Fruit fly (Drosophila melanogaster) whole organism, embryonic: Measurements from ENCODE around the gene CG32187.

Experiments used
- CG11093 ChIP-seq: fragments of 200-800 bp; sonication (Bioruptor generic); IDR thresholded peaks from 3 replicates; pipeline ENCODE4 v1.3.6; 2022; ENCODE audit warnings: missing biosample characterization, missing genetic modification characterization
- CG12071 ChIP-seq: fragments of 200-800 bp; sonication (Bioruptor generic); optimal IDR thresholded peaks from 3 replicates; lab custom pipeline; 2018; ENCODE audit warnings: missing biosample characterization, mild to moderate bottlenecking, missing genetic modification characterization
- CG12659 ChIP-seq: fragments of 200-800 bp; sonication (Bioruptor generic); optimal IDR thresholded peaks from 3 replicates; lab custom pipeline; 2017; ENCODE audit warnings: mild to moderate bottlenecking, missing biosample characterization, missing genetic modification reagents, missing genetic modification characterization
- CG13296 ChIP-seq: fragments of 200-800 bp; sonication (Bioruptor generic); optimal IDR thresholded peaks from 3 replicates; lab custom pipeline; 2018; ENCODE audit warnings: missing biosample characterization, mild to moderate bottlenecking, missing genetic modification characterization
- CG13894 ChIP-seq: fragments of 200-800 bp; sonication (Bioruptor generic); optimal IDR thresholded peaks from 3 replicates; lab custom pipeline; 2018; ENCODE audit warnings: missing biosample characterization, mild to moderate bottlenecking, missing genetic modification characterization, moderate library complexity
- CG14014 ChIP-seq: fragments of 200-800 bp; sonication (Bioruptor generic); IDR thresholded peaks from 2 replicates; pipeline ENCODE4 v1.3.6; 2022; ENCODE audit warnings: missing biosample characterization, missing genetic modification characterization
- CG14860 ChIP-seq: fragments of 200-800 bp; sonication (Bioruptor generic); IDR thresholded peaks from 3 replicates; pipeline ENCODE4 v1.3.6; 2022; ENCODE audit warnings: missing biosample characterization, missing genetic modification characterization; ENCODE audit not compliant: partially characterized antibody
- CG15011 ChIP-seq: fragments of 200-800 bp; sonication (Bioruptor generic); optimal IDR thresholded peaks from 3 replicates; lab custom pipeline; 2018; ENCODE audit warnings: missing biosample characterization, mild to moderate bottlenecking, missing genetic modification characterization
- CG18764 ChIP-seq: fragments of 200-800 bp; sonication (Bioruptor generic); optimal IDR thresholded peaks from 3 replicates; lab custom pipeline; 2016; ENCODE audit warnings: missing biosample characterization, missing genetic modification characterization
- CG2712 ChIP-seq: fragments of 200-800 bp; optimal IDR thresholded peaks from 3 replicates; lab custom pipeline; 2019; ENCODE audit warnings: missing biosample characterization, mild to moderate bottlenecking, missing genetic modification characterization, moderate library complexity
- CG3281 ChIP-seq: fragments of 200-800 bp; sonication (Bioruptor generic); optimal IDR thresholded peaks from 3 replicates; lab custom pipeline; 2017; ENCODE audit warnings: missing biosample characterization, mild to moderate bottlenecking, missing genetic modification characterization
- CG3407 ChIP-seq: fragments of 200-800 bp; sonication (Bioruptor generic); optimal IDR thresholded peaks from 2 replicates; lab custom pipeline; 2018; ENCODE audit warnings: missing biosample characterization, mild to moderate bottlenecking, missing genetic modification characterization
- CG34422 ChIP-seq: fragments of 200-800 bp; sonication (Bioruptor generic); IDR thresholded peaks from 3 replicates; pipeline ENCODE4 v1.3.6; 2022; ENCODE audit warnings: missing biosample characterization, missing genetic modification characterization
- CG6791 ChIP-seq: fragments of 200-800 bp; sonication (Bioruptor generic); IDR thresholded peaks from 3 replicates; pipeline ENCODE4 v1.3.6; 2022; ENCODE audit warnings: missing biosample characterization, missing genetic modification characterization; ENCODE audit not compliant: partially characterized antibody
- Dfd ChIP-seq, 2 experiments: fragments of >200 bp; optimal IDR thresholded peaks; 2 replicates each; lab custom pipeline; 2017; ENCODE audit warnings: missing biosample characterization in 2 of 2, missing genetic modification characterization in 2 of 2
- Dref ChIP-seq: fragments of 200-800 bp; sonication (Bioruptor generic); IDR thresholded peaks from 2 replicates; pipeline ENCODE4 v1.3.6; 2022; ENCODE audit warnings: missing biosample characterization, missing genetic modification characterization
- Drgx ChIP-seq: fragments of 200-800 bp; sonication (Bioruptor generic); IDR thresholded peaks from 2 replicates; pipeline ENCODE4 v1.3.6; 2022; ENCODE audit warnings: missing biosample characterization, missing genetic modification characterization
- H2.0 ChIP-seq: fragments of 200-800 bp; sonication (Bioruptor generic); IDR thresholded peaks from 2 replicates; pipeline ENCODE4 v1.3.6; 2022; ENCODE audit warnings: missing biosample characterization, missing genetic modification characterization
- Hr51 ChIP-seq, 2 experiments: fragments of 200-800 bp; sonication (Bioruptor generic); optimal IDR thresholded peaks; 2 replicates in 1 of 2; 3 replicates in 1 of 2; lab custom pipeline; 2016 to 2018; ENCODE audit warnings: missing biosample characterization in 2 of 2, missing genetic modification characterization in 2 of 2, mild to moderate bottlenecking in 1 of 2, moderate library complexity in 1 of 2
- Hsf ChIP-seq: fragments of 200-800 bp; sonication (Bioruptor generic); optimal IDR thresholded peaks from 3 replicates; lab custom pipeline; 2016; ENCODE audit warnings: missing biosample characterization, missing genetic modification characterization
- NC2α ChIP-seq: fragments of 200-800 bp; sonication (Bioruptor generic); optimal IDR thresholded peaks from 2 replicates; lab custom pipeline; 2016; ENCODE audit warnings: missing biosample characterization, missing genetic modification characterization
- Nf-YC ChIP-seq: fragments of 200-800 bp; optimal IDR thresholded peaks from 3 replicates; lab custom pipeline; 2019; ENCODE audit warnings: missing biosample characterization, mild to moderate bottlenecking, missing genetic modification characterization, moderate library complexity
- Poxn ChIP-seq: fragments of 200-800 bp; sonication (Bioruptor generic); IDR thresholded peaks from 2 replicates; pipeline ENCODE4 v1.3.6; 2022; ENCODE audit warnings: missing biosample characterization, missing genetic modification characterization
- Sin3A ChIP-seq: fragments of >200 bp; optimal IDR thresholded peaks from 2 replicates; lab custom pipeline; 2018
- Trl ChIP-seq, 3 experiments: fragments of >200 bp in 2 of 3; fragments of 200-800 bp in 1 of 3; sonication (Bioruptor generic) in 1 of 3; optimal IDR thresholded peaks; 2 replicates in 1 of 3; 3 replicates in 2 of 3; lab custom pipeline; 2016 to 2017; ENCODE audit warnings: missing biosample characterization in 1 of 3, missing genetic modification characterization in 1 of 3
- ato ChIP-seq: fragments of 200-800 bp; sonication (Bioruptor generic); IDR thresholded peaks from 2 replicates; pipeline ENCODE4 v1.3.6; 2022; ENCODE audit warnings: missing biosample characterization, missing genetic modification characterization; ENCODE audit not compliant: partially characterized antibody
- bsh ChIP-seq, 2 experiments: fragments of 200-800 bp; sonication (Bioruptor generic); optimal IDR thresholded peaks; 2 replicates each; lab custom pipeline; 2017 to 2018; ENCODE audit warnings: mild to moderate bottlenecking in 2 of 2, missing biosample characterization in 2 of 2, missing genetic modification characterization in 2 of 2, moderate library complexity in 1 of 2
- cas ChIP-seq: fragments of 200-800 bp; sonication (Bioruptor generic); IDR thresholded peaks from 2 replicates; pipeline ENCODE4 v1.3.6; 2022; ENCODE audit warnings: missing biosample characterization, missing genetic modification characterization
- croc ChIP-seq: fragments of 200-800 bp; sonication (Bioruptor generic); conservative IDR thresholded peaks from 3 replicates; pipeline ENCODE4 v1.3.6; 2022; ENCODE audit warnings: missing biosample characterization, missing genetic modification characterization
- dm ChIP-seq: fragments of 200-800 bp; sonication (Bioruptor generic); optimal IDR thresholded peaks from 3 replicates; lab custom pipeline; 2016; ENCODE audit warnings: missing biosample characterization, missing genetic modification characterization
- eyg ChIP-seq: fragments of 200-800 bp; sonication (Bioruptor generic); optimal IDR thresholded peaks from 3 replicates; lab custom pipeline; 2016; ENCODE audit warnings: missing biosample characterization, missing genetic modification characterization
- fd102C ChIP-seq: fragments of 200-800 bp; sonication (Bioruptor generic); optimal IDR thresholded peaks from 2 replicates; lab custom pipeline; 2018; ENCODE audit warnings: missing biosample characterization, mild to moderate bottlenecking, missing genetic modification characterization, moderate library complexity
- gfzf ChIP-seq: fragments of 200-800 bp; sonication (Bioruptor generic); optimal IDR thresholded peaks from 2 replicates; lab custom pipeline; 2016; ENCODE audit warnings: missing biosample characterization, mild to moderate bottlenecking, missing genetic modification characterization, moderate library complexity
- hkb ChIP-seq, 2 experiments: fragments of 200-800 bp in 1 of 2; fragments of >200 bp in 1 of 2; sonication (Bioruptor generic) in 1 of 2; IDR thresholded peaks in 1 of 2; optimal IDR thresholded peaks in 1 of 2; 2 replicates each; pipeline versions ENCODE4 v1.3.6 to Lab custom; 2017 to 2022; ENCODE audit warnings: missing biosample characterization in 1 of 2, missing genetic modification characterization in 1 of 2
- kni ChIP-seq: fragments of 200-800 bp; sonication (Bioruptor generic); optimal IDR thresholded peaks from 3 replicates; lab custom pipeline; 2017; ENCODE audit warnings: mild to moderate bottlenecking, missing biosample characterization, missing genetic modification reagents, missing genetic modification characterization
- mld ChIP-seq: fragments of 200-800 bp; sonication (Bioruptor generic); IDR thresholded peaks from 3 replicates; pipeline ENCODE4 v1.3.6; 2022; ENCODE audit warnings: missing biosample characterization, missing genetic modification characterization; ENCODE audit not compliant: partially characterized antibody
- nmo ChIP-seq: fragments of 200-800 bp; sonication (Bioruptor generic); optimal IDR thresholded peaks from 2 replicates; lab custom pipeline; 2018; ENCODE audit warnings: missing biosample characterization, mild to moderate bottlenecking, missing genetic modification characterization, moderate library complexity
- org-1 ChIP-seq: fragments of 200-800 bp; sonication (Bioruptor generic); optimal IDR thresholded peaks from 2 replicates; lab custom pipeline; 2017; ENCODE audit warnings: missing biosample characterization, missing genetic modification characterization
- pfk ChIP-seq: fragments of 200-800 bp; sonication (Bioruptor generic); optimal IDR thresholded peaks from 2 replicates; lab custom pipeline; 2018; ENCODE audit warnings: missing biosample characterization, mild to moderate bottlenecking, missing genetic modification characterization, moderate library complexity
- repo ChIP-seq: fragments of 200-800 bp; sonication (Bioruptor generic); optimal IDR thresholded peaks from 2 replicates; lab custom pipeline; 2016; ENCODE audit warnings: missing biosample characterization, missing genetic modification characterization
- rib ChIP-seq: fragments of 200-800 bp; sonication (Bioruptor generic); IDR thresholded peaks from 2 replicates; pipeline ENCODE4 v1.3.6; 2022; ENCODE audit warnings: missing biosample characterization, missing genetic modification characterization
- row ChIP-seq: fragments of 200-800 bp; sonication (Bioruptor generic); IDR thresholded peaks from 3 replicates; pipeline ENCODE4 v1.3.6; 2022; ENCODE audit warnings: missing biosample characterization, missing genetic modification characterization
- salm ChIP-seq: fragments of 200-800 bp; sonication (Bioruptor generic); optimal IDR thresholded peaks from 2 replicates; lab custom pipeline; 2018; ENCODE audit warnings: missing biosample characterization, mild to moderate bottlenecking, missing genetic modification characterization
- sna ChIP-seq: fragments of 200-800 bp; sonication (Bioruptor generic); IDR thresholded peaks from 2 replicates; pipeline ENCODE4 v1.3.6; 2022; ENCODE audit warnings: missing biosample characterization, missing genetic modification characterization; ENCODE audit not compliant: partially characterized antibody
- stwl ChIP-seq: fragments of 200-800 bp; sonication (Bioruptor generic); optimal IDR thresholded peaks from 3 replicates; lab custom pipeline; 2018; ENCODE audit warnings: missing biosample characterization, mild to moderate bottlenecking, missing genetic modification characterization, moderate library complexity
- trem ChIP-seq: fragments of 200-800 bp; optimal IDR thresholded peaks from 3 replicates; lab custom pipeline; 2019; ENCODE audit warnings: missing biosample characterization, mild to moderate bottlenecking, missing genetic modification characterization, moderate library complexity
- ttk ChIP-seq: fragments of 200-800 bp; sonication (Bioruptor generic); IDR thresholded peaks from 2 replicates; pipeline ENCODE4 v2.1.2; 2022; ENCODE audit warnings: missing biosample characterization, missing genetic modification characterization

The CG32187 gene

dm6 chr3L:17846169-17846981, 40.2 kb upstream of the CG32187 start, which contains the start of the genes MED19 and CG7430 (continued):
- peak; percentile 26 for TF ChIP-seq CG2712
- no peak for TF ChIP-seq CG11093 (GFP tag; lab: Robert Waterston, UW)
- no peak for TF ChIP-seq H2.0
- peak; percentile 17 for TF ChIP-seq CG13894 (tag; lab: Kevin White, UChicago)
- no peak for TF ChIP-seq CG18764 (GFP tag; lab: Kevin White, UChicago)
- no peak for TF ChIP-seq Hsf (GFP tag; lab: Kevin White, UChicago)
- TF ChIP-seq eyg = no peak
- peak; percentile 66 for TF ChIP-seq CG6791 (GFP tag; lab: Robert Waterston, UW)
- TF ChIP-seq repo = peak; percentile 28
- peak; percentile 9; the same call in 1 of the 2 replicates for TF ChIP-seq ato (GFP tag; lab: Robert Waterston, UW)
- peak; percentile 87 for TF ChIP-seq gfzf (GFP tag; lab: Kevin White, UChicago)
- peak; percentile 28 for TF ChIP-seq salm (tag; lab: Kevin White, UChicago)
- peak; percentile 12 for TF ChIP-seq Sin3A
- no peak for TF ChIP-seq ttk (GFP tag; lab: Robert Waterston, UW)
- TF ChIP-seq Dfd (GFP tag; optimal IDR thresholded peaks at IDR 0.05; lab: Kevin White, UChicago) = no peak
- peak; percentile 36 for TF ChIP-seq trem (tag; lab: Kevin White, UChicago)
- no peak for TF ChIP-seq CG14860 (GFP tag; lab: Robert Waterston, UW)
- TF ChIP-seq Poxn (GFP tag; lab: Robert Waterston, UW) = no peak
- TF ChIP-seq mld (GFP tag; lab: Robert Waterston, UW) = 0 out of 3 replicates have a peak, but pooled peaks have one; percentile 50
- peak; percentile 45 for TF ChIP-seq nmo
- peak; percentile 76 for TF ChIP-seq Dref (GFP tag; lab: Robert Waterston, UW)
- TF ChIP-seq org-1 = no peak
- no peak for TF ChIP-seq rib (GFP tag; lab: Robert Waterston, UW)
- TF ChIP-seq CG12071 (GFP tag; lab: Kevin White, UChicago) = no peak
- TF ChIP-seq Hr51 (GFP tag; optimal IDR thresholded peaks at IDR 0.05; lab: Kevin White, UChicago) = no peak
- TF ChIP-seq pfk (GFP tag; lab: Kevin White, UChicago) = no peak
- TF ChIP-seq stwl (tag; lab: Kevin White, UChicago) = peak; percentile 36
- peak; percentile 72 for TF ChIP-seq row (GFP tag; lab: Robert Waterston, UW)
- TF ChIP-seq CG3407 (GFP tag; lab: Kevin White, UChicago) = no peak
- TF ChIP-seq kni (GFP tag; lab: Kevin White, UChicago) = no peak
- peak; percentile 34 for TF ChIP-seq dm (GFP tag; lab: Kevin White, UChicago)
- no peak for TF ChIP-seq cas
- TF ChIP-seq CG3281 (GFP tag; lab: Kevin White, UChicago) = peak; percentile 50
- peak; percentile 24 to 60 for TF ChIP-seq bsh (GFP tag; optimal IDR thresholded peaks at IDR 0.05; lab: Kevin White, UChicago)
- TF ChIP-seq CG34422 (GFP tag; lab: Robert Waterston, UW) = peak; percentile 60; the same call in 1 of the 3 replicates
- no peak for TF ChIP-seq CG14014 (GFP tag; lab: Robert Waterston, UW)
- no peak for TF ChIP-seq NC2α (GFP tag; lab: Kevin White, UChicago)
- TF ChIP-seq sna = peak; percentile 49; the same call in 1 of the 2 replicates
- TF ChIP-seq fd102C (GFP tag; lab: Kevin White, UChicago) = no peak
- peak in 1 of 2 experiments; percentile 26 for TF ChIP-seq Trl (optimal IDR thresholded peaks at IDR 0.05; lab: Kevin White, UChicago)
- no peak for TF ChIP-seq Trl (GFP tag; optimal IDR thresholded peaks at IDR 0.05; lab: Kevin White, UChicago)
- TF ChIP-seq CG12659 (GFP tag; lab: Kevin White, UChicago) = peak; percentile 73
- TF ChIP-seq CG15011 (GFP tag; lab: Kevin White, UChicago) = no peak
- peak; percentile 2 for TF ChIP-seq Nf-YC
- peak; percentile 12 for TF ChIP-seq CG13296
- TF ChIP-seq hkb (optimal IDR thresholded peaks at IDR 0.05; lab: Kevin White, UChicago) = no peak
- 0 out of 2 replicates have a peak, but pooled peaks have one; percentile 27 for TF ChIP-seq hkb (GFP tag; IDR thresholded peaks at IDR 0.05; lab: Robert Waterston, UW)
- TF ChIP-seq croc = no peak
- no peak for TF ChIP-seq Drgx
